Worm (Caenorhabditis elegans): ENCODE data around the gene ugt-23.
A peak's percentile ranks its signal among the peaks of the same experiment; 100 is the strongest.

The ugt-23 gene

DNA sequence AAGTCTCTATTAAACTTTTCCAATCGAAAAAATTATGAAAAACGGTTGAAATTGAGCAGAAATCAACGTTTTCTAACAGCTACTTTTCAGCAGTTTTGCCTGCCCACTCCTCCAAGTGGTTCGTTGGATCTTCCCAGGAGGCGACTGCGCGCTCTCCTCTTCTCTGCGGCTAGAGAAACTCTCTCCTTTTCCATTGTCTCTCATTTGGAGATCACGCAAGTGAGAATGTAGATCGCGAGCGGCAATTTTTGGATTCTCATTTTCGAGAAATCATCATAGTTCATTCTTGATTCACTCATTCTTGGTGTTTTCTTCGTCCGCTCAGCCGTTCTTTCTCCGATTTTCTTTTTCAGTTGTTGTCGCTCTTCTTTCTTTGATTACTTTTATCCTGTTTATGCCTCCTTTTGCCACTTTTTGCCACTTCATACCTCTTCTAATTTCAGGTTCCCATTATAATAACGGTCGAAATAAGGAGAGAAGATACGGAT lies 41.1 kb downstream of the ugt-23 start, which contains the start of gene mrp-4:
Gene mrp-4, plus strand, starts transcription at position 438 of the 488 bp plus-strand sequence.
- no peak for TF ChIP-seq sup-37 (GFP tag; optimal IDR thresholded peaks at IDR 0.05)
- no peak for TF ChIP-seq mef-2 (tag; optimal IDR thresholded peaks at IDR 0.05)
- no peak for TF ChIP-seq Y116A8C.19 (tag; optimal IDR thresholded peaks at IDR 0.05; ENCODE audit: borderline replicate concordance)
- TF ChIP-seq jun-1 (tag; optimal IDR thresholded peaks at IDR 0.05): no peak
- no peak for TF ChIP-seq fkh-10 (GFP tag; optimal IDR thresholded peaks at IDR 0.05)
- no peak for TF ChIP-seq hpl-2 (GFP tag; optimal IDR thresholded peaks at IDR 0.05)
- no peak for TF ChIP-seq lin-39 (tag; optimal IDR thresholded peaks at IDR 0.05)
- TF ChIP-seq ceh-82 (tag; optimal IDR thresholded peaks at IDR 0.05): no peak
- TF ChIP-seq tbx-2 (tag; optimal IDR thresholded peaks at IDR 0.05): no peak
- TF ChIP-seq egl-27 (tag; optimal IDR thresholded peaks at IDR 0.05): no peak
- TF ChIP-seq snpc-4 (tag; optimal IDR thresholded peaks at IDR 0.05): no peak
- no peak for TF ChIP-seq ces-1 (GFP tag; optimal IDR thresholded peaks at IDR 0.05)
- no peak for TF ChIP-seq fos-1 (tag; optimal IDR thresholded peaks at IDR 0.05)
- no peak for TF ChIP-seq fkh-8 (tag; optimal IDR thresholded peaks at IDR 0.05)

DNA sequence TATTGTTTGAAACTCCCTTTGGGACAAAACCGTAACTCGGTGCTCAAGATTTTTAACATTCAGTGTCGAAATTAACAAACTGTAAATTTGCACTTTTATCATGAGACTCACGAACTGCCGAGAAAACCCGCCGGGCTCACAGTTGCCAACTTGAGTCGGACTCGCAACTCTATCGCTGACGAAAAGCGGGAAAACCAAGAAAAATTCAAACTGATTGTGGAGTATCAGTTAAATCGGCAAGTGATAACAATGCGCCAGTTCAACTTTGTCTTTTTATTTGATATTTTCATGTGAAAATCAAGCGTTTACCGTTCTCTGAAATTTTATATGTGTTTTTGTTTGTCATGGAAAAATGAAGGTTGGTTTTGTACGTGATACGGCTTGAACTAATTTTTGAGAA lies 42.4 kb downstream of the ugt-23 start:
- TF ChIP-seq F16B12.6 (tag; optimal IDR thresholded peaks at IDR 0.05): no peak
- TF ChIP-seq aly-2 (tag; optimal IDR thresholded peaks at IDR 0.05): no peak
- no peak for TF ChIP-seq nhr-28 (tag; optimal IDR thresholded peaks at IDR 0.05)
- TF ChIP-seq elt-3 (tag; optimal IDR thresholded peaks at IDR 0.05): no peak
- TF ChIP-seq efl-1 (optimal IDR thresholded peaks at IDR 0.05): no peak
- peak in 1 of 2 experiments; percentile 62 for TF ChIP-seq efl-1 (GFP tag; optimal IDR thresholded peaks at IDR 0.05 in 1 of 2)
- TF ChIP-seq C04F5.9 (tag; optimal IDR thresholded peaks at IDR 0.05): no peak
- TF ChIP-seq irx-1 (tag; optimal IDR thresholded peaks at IDR 0.05): no peak
- TF ChIP-seq rnt-1 (tag; optimal IDR thresholded peaks at IDR 0.05): no peak
- no peak for TF ChIP-seq jun-1 (tag; optimal IDR thresholded peaks at IDR 0.05)
- TF ChIP-seq vab-15 (tag; optimal IDR thresholded peaks at IDR 0.05): no peak
- TF ChIP-seq elt-2 (tag; optimal IDR thresholded peaks at IDR 0.05): peak; percentile 55
- TF ChIP-seq ama-1 (optimal IDR thresholded peaks at IDR 0.05): no peak

DNA sequence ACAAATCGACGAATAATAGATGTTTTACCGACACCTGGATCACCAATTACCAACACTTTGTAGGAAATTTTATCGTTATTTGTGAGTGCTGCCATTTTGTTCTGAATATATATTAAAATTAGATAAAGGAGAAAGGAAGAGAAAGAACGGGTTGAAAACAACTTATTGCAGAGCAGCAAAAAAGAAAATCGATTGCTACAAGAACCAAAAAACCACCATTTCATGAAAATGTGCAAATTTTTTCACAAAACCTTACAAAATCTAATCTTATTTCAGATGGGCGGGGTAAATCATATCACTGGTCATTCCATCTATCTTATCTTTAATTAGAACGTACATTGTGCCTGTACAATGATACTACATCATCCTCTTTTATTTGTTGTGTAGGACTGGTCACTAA lies 42.9 kb downstream of the ugt-23 start, which contains the start of gene glo-1:
Gene glo-1, minus strand, starts transcription at position 101 of the 400 bp plus-strand sequence.
- no peak for TF ChIP-seq snu-23 (GFP tag; optimal IDR thresholded peaks at IDR 0.05)
- no peak for TF ChIP-seq sox-4 (tag; optimal IDR thresholded peaks at IDR 0.05)
- TF ChIP-seq lin-39 (tag; optimal IDR thresholded peaks at IDR 0.05): no peak
- TF ChIP-seq fkh-4 (tag; optimal IDR thresholded peaks at IDR 0.05; ENCODE audit: borderline replicate concordance): no peak
- TF ChIP-seq lin-13 (GFP tag; optimal IDR thresholded peaks at IDR 0.05): no peak
- no peak for TF ChIP-seq ceh-8 (GFP tag; optimal IDR thresholded peaks at IDR 0.05)
- no peak for TF ChIP-seq nhr-77 (tag; optimal IDR thresholded peaks at IDR 0.05)
- no peak for TF ChIP-seq efl-1 (optimal IDR thresholded peaks at IDR 0.05)
- TF ChIP-seq efl-1 (GFP tag; optimal IDR thresholded peaks at IDR 0.05 in 1 of 2): no peak
- TF ChIP-seq ama-1 (optimal IDR thresholded peaks at IDR 0.05): no peak
- no peak for TF ChIP-seq ets-5 (GFP tag; IDR thresholded peaks at IDR 0.05)
- TF ChIP-seq ceh-90 (tag; optimal IDR thresholded peaks at IDR 0.05): no peak
- no peak for TF ChIP-seq dpl-1 (GFP tag; optimal IDR thresholded peaks at IDR 0.05)
- no peak for TF ChIP-seq aha-1 (tag; optimal IDR thresholded peaks at IDR 0.05)
- no peak for TF ChIP-seq fos-1 (tag; optimal IDR thresholded peaks at IDR 0.05)
- no peak for TF ChIP-seq nhr-47 (tag; optimal IDR thresholded peaks at IDR 0.05)
- TF ChIP-seq unc-30 (tag; optimal IDR thresholded peaks at IDR 0.05): no peak

DNA sequence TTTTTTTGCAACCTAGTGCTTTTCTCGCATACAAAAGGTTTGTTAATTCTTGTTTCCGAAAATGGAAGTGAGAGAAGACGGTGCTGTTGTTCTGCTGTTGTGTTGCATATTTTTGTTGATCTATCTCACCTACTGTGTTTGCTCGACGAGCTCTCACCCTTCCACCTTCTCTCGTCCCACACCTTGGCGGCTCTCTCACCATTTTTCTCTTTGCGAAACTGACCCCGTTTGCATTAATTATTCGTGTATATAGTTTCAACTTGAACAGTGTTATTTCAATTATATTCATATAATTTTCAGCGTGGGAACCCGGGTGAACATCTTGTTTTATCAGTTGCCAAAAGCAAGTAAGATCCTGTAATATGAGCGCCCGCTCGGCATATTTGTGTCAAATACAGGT lies 47.9 kb downstream of the ugt-23 start, which contains the start of gene R07B1.9:
Gene R07B1.9, plus strand, starts transcription at position 301 of the 400 bp plus-strand sequence.
- TF ChIP-seq efl-1 (optimal IDR thresholded peaks at IDR 0.05) (no peak), efl-1 (GFP tag; optimal IDR thresholded peaks at IDR 0.05 in 1 of 2) (peak in 1 of 2 experiments; percentile 11), fkh-4 (tag; optimal IDR thresholded peaks at IDR 0.05; ENCODE audit: borderline replicate concordance) (no peak), ceh-88 (GFP tag; IDR thresholded peaks at IDR 0.05) (no peak), lsy-2 (tag; optimal IDR thresholded peaks at IDR 0.05) (no peak), zip-4 (GFP tag; optimal IDR thresholded peaks at IDR 0.05) (no peak)

All from whole organism, L1 larva.